Worm (Caenorhabditis elegans) whole organism, L1 larva: ENCODE results near the gene Y97E10C.1.
"Not testable (repeated sequence)": the region's sequence is repeated elsewhere in the genome, so short reads cannot be mapped to it uniquely, and the experiment has no call there.

ENCODE experiments used
- C04F5.9 ChIP-seq: sonication (generic microtip); optimal IDR thresholded peaks from 2 replicates; lab custom pipeline; 2016; ENCODE audit warnings: missing genetic modification characterization, missing compliant biosample characterization
- C34B4.2 ChIP-seq: sonication (generic microtip); optimal IDR thresholded peaks from 2 replicates; lab custom pipeline; 2017; ENCODE audit warnings: mild to moderate bottlenecking, missing genetic modification characterization, missing compliant biosample characterization
- F16B12.6 ChIP-seq: fragments of 150-350 bp; optimal IDR thresholded peaks from 2 replicates; lab custom pipeline; 2014; ENCODE audit warnings: missing biosample characterization, missing genetic modification characterization
- aha-1 ChIP-seq: fragments of 150-350 bp; optimal IDR thresholded peaks from 2 replicates; lab custom pipeline; 2014; ENCODE audit warnings: missing biosample characterization, missing genetic modification characterization
- alr-1 ChIP-seq: fragments of 200-800 bp; sonication (Bioruptor generic); optimal IDR thresholded peaks from 2 replicates; lab custom pipeline; 2018; ENCODE audit warnings: borderline replicate concordance, mild to moderate bottlenecking, missing genetic modification characterization, missing compliant biosample characterization
- ceh-8 ChIP-seq: fragments of 200-800 bp; sonication (Bioruptor generic); optimal IDR thresholded peaks from 2 replicates; lab custom pipeline; 2018; ENCODE audit warnings: mild to moderate bottlenecking, missing genetic modification characterization, moderate library complexity, missing compliant biosample characterization
- ceh-82 ChIP-seq, 3 experiments: fragments of 150-350 bp in 1 of 3; sonication (generic microtip) in 2 of 3; optimal IDR thresholded peaks; 2 replicates each; lab custom pipeline; 2014 to 2017; ENCODE audit warnings: missing biosample characterization in 3 of 3, missing genetic modification characterization in 3 of 3
- ceh-88 ChIP-seq: fragments of 200-800 bp; sonication (Bioruptor generic); IDR thresholded peaks from 2 replicates; pipeline ENCODE4 v1.3.6; 2022; ENCODE audit warnings: missing genetic modification characterization, missing compliant biosample characterization
- ces-1 ChIP-seq: fragments of 150-350 bp; optimal IDR thresholded peaks from 2 replicates; lab custom pipeline; 2014; ENCODE audit warnings: missing biosample characterization, missing genetic modification reagents, missing genetic modification characterization
- dpl-1 ChIP-seq, 3 experiments: fragments of 150-350 bp in 2 of 3; sonication (generic microtip) in 1 of 3; optimal IDR thresholded peaks; 2 replicates each; lab custom pipeline; 2014 to 2017; ENCODE audit warnings: missing biosample characterization in 3 of 3, missing genetic modification characterization in 3 of 3, missing genetic modification reagents in 3 of 3
- efl-1 ChIP-seq, 4 experiments: fragments of 150-350 bp; optimal IDR thresholded peaks in 3 of 4; peaks in 1 of 4; 1 replicate in 1 of 4; 2 replicates in 3 of 4; lab custom pipeline; 2014; ENCODE audit warnings: missing biosample characterization in 2 of 4, missing genetic modification characterization in 2 of 4, missing genetic modification reagents in 2 of 4
- egl-13 ChIP-seq: sonication (generic microtip); optimal IDR thresholded peaks from 2 replicates; lab custom pipeline; 2016; ENCODE audit warnings: missing genotype, missing genetic modification reagents, missing genetic modification characterization, missing compliant biosample characterization
- elt-3 ChIP-seq, 6 experiments: fragments of 150-350 bp in 1 of 6; sonication (generic microtip); optimal IDR thresholded peaks; 2 replicates each; lab custom pipeline; 2017 to 2018; ENCODE audit warnings: missing biosample characterization in 6 of 6, missing genetic modification characterization in 6 of 6, inconsistent platforms in 1 of 6
- ets-5 ChIP-seq: fragments of 200-800 bp; sonication (Bioruptor generic); IDR thresholded peaks from 2 replicates; pipeline ENCODE4 v1.3.6; 2022; ENCODE audit warnings: missing genetic modification characterization, missing compliant biosample characterization
- fkh-10 ChIP-seq: sonication (generic microtip); optimal IDR thresholded peaks from 2 replicates; lab custom pipeline; 2017; ENCODE audit warnings: missing biosample characterization, missing genetic modification reagents, missing genetic modification characterization
- fos-1 ChIP-seq: fragments of 150-350 bp; optimal IDR thresholded peaks from 2 replicates; lab custom pipeline; 2014; ENCODE audit warnings: missing biosample characterization, missing genetic modification characterization
- grh-1 ChIP-seq: fragments of 200-800 bp; sonication (Bioruptor generic); IDR thresholded peaks from 2 replicates; pipeline ENCODE4 v1.3.6; 2022; ENCODE audit warnings: missing genetic modification reagents, missing genetic modification characterization, missing compliant biosample characterization
- hlh-4 ChIP-seq: sonication (generic microtip); optimal IDR thresholded peaks from 2 replicates; lab custom pipeline; 2016; ENCODE audit warnings: mild to moderate bottlenecking, missing genetic modification characterization, missing compliant biosample characterization
- isw-1 ChIP-seq: fragments of 200-800 bp; sonication (Bioruptor generic); IDR thresholded peaks from 2 replicates; pipeline ENCODE4 v1.3.6; 2022; ENCODE audit warnings: missing genetic modification characterization, missing compliant biosample characterization
- jun-1 ChIP-seq: fragments of 150-350 bp; optimal IDR thresholded peaks from 2 replicates; lab custom pipeline; 2014; ENCODE audit warnings: missing biosample characterization, missing genetic modification reagents, missing genetic modification characterization
- lin-14 ChIP-seq: fragments of 200-800 bp; sonication (Bioruptor generic); optimal IDR thresholded peaks from 2 replicates; lab custom pipeline; 2018; ENCODE audit warnings: mild to moderate bottlenecking, missing genetic modification characterization, moderate library complexity, missing compliant biosample characterization
- lin-35 ChIP-seq, 2 experiments: fragments of 150-350 bp; optimal IDR thresholded peaks; 2 replicates each; lab custom pipeline; 2014; ENCODE audit warnings: missing biosample characterization in 2 of 2, missing genetic modification characterization in 2 of 2, missing genetic modification reagents in 2 of 2
- lin-39 ChIP-seq: fragments of 150-350 bp; optimal IDR thresholded peaks from 2 replicates; lab custom pipeline; 2014; ENCODE audit warnings: missing biosample characterization, missing genetic modification reagents, missing genetic modification characterization
- nhr-12 ChIP-seq: sonication (generic microtip); optimal IDR thresholded peaks from 2 replicates; lab custom pipeline; 2017; ENCODE audit warnings: missing biosample characterization, missing genetic modification characterization
- nhr-19 ChIP-seq: fragments of 200-800 bp; sonication (Bioruptor generic); conservative IDR thresholded peaks from 2 replicates; pipeline ENCODE4 v1.3.6; 2022; ENCODE audit warnings: missing genetic modification characterization, missing compliant biosample characterization
- nhr-237 ChIP-seq: fragments of 150-350 bp; optimal IDR thresholded peaks from 2 replicates; lab custom pipeline; 2014; ENCODE audit warnings: missing biosample characterization, missing genetic modification characterization
- nhr-28 ChIP-seq: fragments of 150-350 bp; optimal IDR thresholded peaks from 2 replicates; lab custom pipeline; 2014; ENCODE audit warnings: missing biosample characterization, missing genetic modification characterization
- nhr-47 ChIP-seq: sonication (generic microtip); optimal IDR thresholded peaks from 2 replicates; lab custom pipeline; 2016; ENCODE audit warnings: mild to moderate bottlenecking, missing genetic modification characterization, moderate library complexity, missing compliant biosample characterization
- nhr-71 ChIP-seq: sonication (generic microtip); optimal IDR thresholded peaks from 2 replicates; lab custom pipeline; 2016; ENCODE audit warnings: mild to moderate bottlenecking, missing genetic modification characterization, moderate library complexity, missing compliant biosample characterization
- nhr-84 ChIP-seq: sonication (generic microtip); optimal IDR thresholded peaks from 2 replicates; lab custom pipeline; 2017; ENCODE audit warnings: missing biosample characterization, missing genetic modification characterization
- pag-3 ChIP-seq: sonication (generic microtip); optimal IDR thresholded peaks from 2 replicates; lab custom pipeline; 2017; ENCODE audit warnings: missing genetic modification characterization, mild to moderate bottlenecking, missing compliant biosample characterization, antibody characterized with exemption, borderline replicate concordance; ENCODE audit not compliant: insufficient read depth
- pax-3 ChIP-seq: fragments of 200-800 bp; sonication (Bioruptor generic); optimal IDR thresholded peaks from 2 replicates; lab custom pipeline; 2018; ENCODE audit warnings: mild to moderate bottlenecking, missing genetic modification characterization, moderate library complexity, missing compliant biosample characterization
- pqm-1 ChIP-seq: sonication (generic microtip); optimal IDR thresholded peaks from 3 replicates; lab custom pipeline; 2017; ENCODE audit warnings: missing biosample characterization, missing genetic modification characterization
- rnt-1 ChIP-seq: sonication (generic microtip); optimal IDR thresholded peaks from 2 replicates; lab custom pipeline; 2016; ENCODE audit warnings: mild to moderate bottlenecking, missing genetic modification characterization, moderate library complexity, missing compliant biosample characterization
- snpc-4 ChIP-seq: fragments of 150-350 bp; optimal IDR thresholded peaks from 2 replicates; lab custom pipeline; 2014; ENCODE audit warnings: missing biosample characterization, missing genetic modification characterization
- sox-4 ChIP-seq: sonication (generic microtip); optimal IDR thresholded peaks from 2 replicates; lab custom pipeline; 2016; ENCODE audit warnings: missing genetic modification characterization, missing compliant biosample characterization
- unc-62 ChIP-seq: fragments of 150-350 bp; optimal IDR thresholded peaks from 2 replicates; lab custom pipeline; 2014; ENCODE audit warnings: missing biosample characterization, missing genetic modification reagents, missing genetic modification characterization
- xbp-1 ChIP-seq: sonication (generic microtip); optimal IDR thresholded peaks from 2 replicates; lab custom pipeline; 2016; ENCODE audit warnings: missing genetic modification characterization, missing compliant biosample characterization
- zag-1 ChIP-seq: fragments of 150-350 bp; optimal IDR thresholded peaks from 2 replicates; lab custom pipeline; 2014; ENCODE audit warnings: missing biosample characterization, missing genetic modification characterization
- zip-4 ChIP-seq: fragments of 200-800 bp; sonication (Bioruptor generic); optimal IDR thresholded peaks from 2 replicates; lab custom pipeline; 2018; ENCODE audit warnings: mild to moderate bottlenecking, missing genetic modification characterization, moderate library complexity, missing compliant biosample characterization
- ztf-11 ChIP-seq, 2 experiments: sonication (generic microtip); optimal IDR thresholded peaks; 2 replicates each; lab custom pipeline; 2016 to 2017; ENCODE audit warnings: missing genetic modification characterization in 2 of 2, missing biosample characterization in 1 of 2, missing compliant biosample characterization in 1 of 2

The Y97E10C.1 gene

ce11 chrV:7693394-7693793 is 35.3 kb upstream of the Y97E10C.1 start, which contains the start of gene C12D5.10:
C12D5.10 (minus strand) TSS chrV:7693494.
- TF ChIP-seq lin-35 (GFP tag; optimal IDR thresholded peaks at IDR 0.05; lab: Kevin White, UChicago), result no peak
- TF ChIP-seq isw-1 (GFP tag; lab: Robert Waterston, UW), result no peak
- no peak for TF ChIP-seq nhr-71
- no peak for TF ChIP-seq ceh-82 (tag; optimal IDR thresholded peaks at IDR 0.05; lab: Kevin White, UChicago)
- TF ChIP-seq ztf-11 (tag; optimal IDR thresholded peaks at IDR 0.05; lab: Kevin White, UChicago), result no peak
- no peak for TF ChIP-seq sox-4
- TF ChIP-seq ceh-8 (GFP tag; lab: Kevin White, UChicago), result no peak
- TF ChIP-seq C34B4.2 (tag; lab: Kevin White, UChicago), result no peak
- TF ChIP-seq dpl-1 (GFP tag; optimal IDR thresholded peaks at IDR 0.05; lab: Kevin White, UChicago), result no peak
- TF ChIP-seq F16B12.6 (tag; lab: Kevin White, UChicago), result no peak
- no peak for TF ChIP-seq zip-4 (GFP tag; lab: Kevin White, UChicago)
- no peak for TF ChIP-seq unc-62

DNA sequence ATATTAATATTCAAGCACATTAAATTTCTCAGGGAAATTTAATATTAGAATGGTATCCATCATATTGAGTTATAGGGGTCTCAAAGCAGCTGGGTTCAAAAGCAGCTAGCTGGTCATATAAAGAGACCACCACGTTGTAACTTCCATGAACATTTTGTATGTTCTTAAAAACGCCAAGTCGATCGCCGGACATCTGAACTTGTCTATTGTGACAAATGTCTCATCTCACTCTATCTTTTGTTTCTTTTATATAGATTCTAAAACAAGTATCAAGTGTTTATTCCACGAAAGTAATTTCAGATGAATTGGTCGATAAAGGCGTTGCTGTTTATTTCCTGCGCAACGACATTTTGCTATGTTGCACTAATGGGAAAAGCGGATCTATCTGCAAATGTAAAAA is 31.8 kb upstream of the Y97E10C.1 start, which contains the start of gene ZK105.3:
ZK105.3 (plus strand) TSS at position 301 of the 400 bp plus-strand sequence.
- TF ChIP-seq sox-4 (no peak), aha-1 (tag; lab: Kevin White, UChicago) (no peak), pag-3 (tag; lab: Kevin White, UChicago) (no peak), egl-13 (tag; lab: Kevin White, UChicago) (no peak), fkh-10 (GFP tag; lab: Kevin White, UChicago) (no peak), nhr-237 (no peak), nhr-71 (no peak), pqm-1 (tag; lab: Kevin White, UChicago) (no peak), alr-1 (tag; lab: Kevin White, UChicago) (no peak), lin-35 (GFP tag; optimal IDR thresholded peaks at IDR 0.05; lab: Kevin White, UChicago) (no peak)
- TF ChIP-seq, all 84 proteins: peak for 0

- TF ChIP-seq C04F5.9 (tag; lab: Kevin White, UChicago); fos-1 (tag; lab: Kevin White, UChicago); nhr-19: not testable (repeated sequence)
These were observed 25.1 kb upstream of the Y97E10C.1 start, which contains the start of gene srsx-40 for ce11 chrV:7703536-7703935. srsx-40 (minus strand) TSS chrV:7703636.

ce11 chrV:7705316-7705715 is 23.4 kb upstream of the Y97E10C.1 start, which contains the start of gene srw-3:
srw-3 (plus strand) TSS chrV:7705616.
- TF ChIP-seq unc-62 (no peak), ceh-88 (no peak), nhr-71 (no peak), pax-3 (tag; lab: Kevin White, UChicago) (no peak), nhr-47 (tag; lab: Kevin White, UChicago) (no peak), snpc-4 (tag; lab: Kevin White, UChicago) (no peak), elt-3 (tag; optimal IDR thresholded peaks at IDR 0.05; lab: Kevin White, UChicago) (no peak), nhr-12 (no peak), fkh-10 (GFP tag; lab: Kevin White, UChicago) (no peak), fos-1 (tag; lab: Kevin White, UChicago) (no peak), ceh-82 (tag; optimal IDR thresholded peaks at IDR 0.05; lab: Kevin White, UChicago) (no peak), aha-1 (tag; lab: Kevin White, UChicago) (no peak), C04F5.9 (tag; lab: Kevin White, UChicago) (no peak), isw-1 (GFP tag; lab: Robert Waterston, UW) (no peak), nhr-84 (no peak), xbp-1 (tag; lab: Kevin White, UChicago) (no peak), pqm-1 (tag; lab: Kevin White, UChicago) (no peak), ets-5 (GFP tag; lab: Robert Waterston, UW) (no peak), C34B4.2 (tag; lab: Kevin White, UChicago) (no peak), nhr-19 (no peak)

- TF ChIP-seq grh-1 (no peak), ztf-11 (tag; optimal IDR thresholded peaks at IDR 0.05; lab: Kevin White, UChicago) (no peak), efl-1 (optimal IDR thresholded peaks at IDR 0.05; lab: Kevin White, UChicago) (no peak), efl-1 (GFP tag; optimal IDR thresholded peaks at IDR 0.05 in 1 of 2; lab: Kevin White, UChicago) (no peak), isw-1 (GFP tag; lab: Robert Waterston, UW) (no peak), zag-1 (tag; lab: Kevin White, UChicago) (no peak), rnt-1 (tag; lab: Kevin White, UChicago) (no peak), jun-1 (tag; lab: Kevin White, UChicago) (no peak), hlh-4 (no peak), lin-35 (GFP tag; optimal IDR thresholded peaks at IDR 0.05; lab: Kevin White, UChicago) (no peak), zip-4 (GFP tag; lab: Kevin White, UChicago) (no peak), ces-1 (GFP tag; lab: Kevin White, UChicago) (no peak), egl-13 (tag; lab: Kevin White, UChicago) (no peak), C04F5.9 (tag; lab: Kevin White, UChicago) (no peak), lin-39 (tag; lab: Kevin White, UChicago) (no peak), nhr-28 (tag; lab: Kevin White, UChicago) (no peak), lin-14 (GFP tag; lab: Kevin White, UChicago) (no peak), pag-3 (tag; lab: Kevin White, UChicago) (no peak), nhr-237 (no peak)
These were observed 20.2 kb upstream of the Y97E10C.1 start, which contains the start of gene ZK105.11 for ce11 chrV:7708525-7708924. ZK105.11 (minus strand) TSS chrV:7708625.
